Worm (Caenorhabditis elegans): ENCODE measurements around the gene unc-18.
A peak's percentile ranks its signal among the peaks of the same experiment; 100 is the strongest.

The unc-18 gene

DNA sequence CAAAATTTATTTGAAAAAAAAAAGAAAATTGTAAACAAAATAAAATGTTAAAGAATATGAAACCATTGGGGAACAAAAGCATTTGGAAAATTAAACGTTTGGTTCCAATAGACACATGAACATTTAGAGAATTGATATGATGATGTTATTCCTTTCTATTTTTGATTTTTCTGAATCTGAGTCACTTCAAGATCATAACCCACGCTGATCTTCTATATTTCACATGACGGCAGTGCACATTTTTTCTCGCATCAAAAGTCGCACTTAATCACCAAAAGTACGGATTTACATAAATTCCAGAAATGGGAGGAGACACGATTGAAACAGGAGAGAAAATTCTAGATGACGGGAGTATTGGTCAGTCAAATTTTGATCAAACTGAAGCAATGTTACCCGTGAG lies 10.0 kb upstream of the unc-18 start, which contains the start of gene F27D9.2:
Gene F27D9.2 (plus strand): TSS at position 301 of the 400 bp plus-strand sequence.
- no peak for TF ChIP-seq ztf-25 (GFP tag; IDR thresholded peaks at IDR 0.05)
- TF ChIP-seq F49E8.2 (tag; optimal IDR thresholded peaks at IDR 0.05; ENCODE audit: insufficient read depth) = no peak
- TF ChIP-seq athp-1 (tag; optimal IDR thresholded peaks at IDR 0.05) = no peak
- no peak for TF ChIP-seq pha-4 (tag; optimal IDR thresholded peaks at IDR 0.05)
- TF ChIP-seq lin-40 (tag; optimal IDR thresholded peaks at IDR 0.05) = no peak
- no peak for TF ChIP-seq rec-8 (tag; optimal IDR thresholded peaks at IDR 0.05)
- no peak for TF ChIP-seq lag-1 (GFP tag; IDR thresholded peaks at IDR 0.05)
- no peak for TF ChIP-seq F22D6.2 (tag; optimal IDR thresholded peaks at IDR 0.05)
- TF ChIP-seq attf-5 (GFP tag; optimal IDR thresholded peaks at IDR 0.05) = no peak
- no peak for TF ChIP-seq ekl-4 (GFP tag; IDR thresholded peaks at IDR 0.05)

DNA sequence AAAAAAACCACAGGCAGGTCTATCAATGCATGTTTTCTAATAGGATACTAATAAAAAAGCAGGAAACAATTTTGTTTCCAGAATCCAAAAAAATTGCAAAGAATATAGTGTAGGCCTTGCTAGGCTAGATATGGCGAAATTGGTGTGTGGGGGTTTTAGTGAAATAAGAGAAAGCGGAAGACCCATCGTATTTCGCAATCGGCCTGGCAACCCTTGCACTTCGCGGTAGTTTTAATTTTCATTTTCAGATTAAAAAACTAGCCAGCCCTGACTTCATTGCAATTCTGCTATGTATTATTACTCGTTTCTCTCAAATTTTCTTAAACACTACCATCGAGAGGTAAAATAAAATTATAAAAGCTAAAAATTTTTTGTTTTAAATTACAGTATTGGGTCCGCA lies 7.8 kb upstream of the unc-18 start:
- TF ChIP-seq attf-3 (GFP tag; conservative IDR thresholded peaks at IDR 0.05) (no peak), ekl-4 (GFP tag; IDR thresholded peaks at IDR 0.05) (no peak), xnd-1 (tag; optimal IDR thresholded peaks at IDR 0.05) (no peak), cebp-1 (GFP tag; IDR thresholded peaks at IDR 0.05) (0 out of 2 replicates have a peak, but pooled peaks have one; percentile 41), cebp-1 (tag; optimal IDR thresholded peaks at IDR 0.05) (peak; percentile 95)

DNA sequence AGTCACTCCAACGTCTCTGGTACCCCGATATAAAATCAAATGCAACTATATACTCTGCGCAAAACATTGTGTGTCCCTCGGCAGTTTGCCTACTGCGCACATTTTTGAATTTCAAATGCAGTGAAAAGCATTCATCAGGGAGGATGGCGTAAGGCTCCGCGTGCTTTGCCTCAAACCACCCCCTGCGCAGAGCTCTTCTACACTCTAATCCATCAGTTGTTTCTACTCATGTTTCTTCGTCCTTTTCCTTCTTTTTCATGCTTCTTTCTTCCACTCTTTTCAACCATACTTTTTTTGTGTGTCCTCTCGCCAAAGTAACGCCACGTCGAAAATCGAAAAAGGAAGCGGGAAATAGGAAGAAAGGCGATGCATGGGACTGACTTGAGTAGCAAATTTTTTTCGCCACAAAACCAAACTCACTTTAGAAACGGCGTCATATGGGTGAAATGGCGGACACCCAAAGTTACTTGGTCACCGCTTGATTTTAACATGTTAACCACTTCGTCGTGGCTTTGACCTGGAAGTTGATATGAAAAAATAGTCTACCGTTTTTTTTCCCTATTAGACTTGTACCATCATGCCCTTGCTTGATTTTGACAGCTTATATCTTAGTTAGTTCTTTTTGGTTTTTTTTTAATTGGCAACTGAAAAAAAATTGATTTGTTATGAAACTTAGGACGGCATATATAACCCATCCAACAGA lies 4.1 kb upstream of the unc-18 start:
- TF ChIP-seq hmg-1.2 (GFP tag; IDR thresholded peaks at IDR 0.05) (0 out of 2 replicates have a peak, but pooled peaks have one; percentile 10), nfyb-1 (GFP tag; IDR thresholded peaks at IDR 0.05) (0 out of 2 replicates have a peak, but pooled peaks have one; percentile 15), mel-28 (tag; optimal IDR thresholded peaks at IDR 0.05; ENCODE audit: borderline replicate concordance) (no peak), him-1 (tag; optimal IDR thresholded peaks at IDR 0.05) (no peak)

ce11 chrX:7679835-7680234 lies 2.9 kb upstream of the unc-18 start:
- TF ChIP-seq ekl-4 (GFP tag; IDR thresholded peaks at IDR 0.05) = no peak
- no peak for TF ChIP-seq cebp-2 (GFP tag; IDR thresholded peaks at IDR 0.05)
- TF ChIP-seq F10E7.11 (tag; optimal IDR thresholded peaks at IDR 0.05) = no peak
- no peak for TF ChIP-seq nfyb-1 (GFP tag; IDR thresholded peaks at IDR 0.05)
- TF ChIP-seq let-526 (GFP tag; IDR thresholded peaks at IDR 0.05) = no peak

- TF ChIP-seq cebp-1 (GFP tag; IDR thresholded peaks at IDR 0.05) (no peak; the same call in 1 of the 2 replicates), cebp-1 (tag; optimal IDR thresholded peaks at IDR 0.05) (no peak), egrh-3 (GFP tag; IDR thresholded peaks at IDR 0.05) (no peak), Y95B8A.8 (GFP tag; IDR thresholded peaks at IDR 0.05) (0 out of 2 replicates have a peak, but pooled peaks have one; percentile 55), attf-5 (GFP tag; optimal IDR thresholded peaks at IDR 0.05) (no peak), ztf-6 (GFP tag; IDR thresholded peaks at IDR 0.05) (no peak), ets-4 (GFP tag; optimal IDR thresholded peaks at IDR 0.05) (no peak), atf-7 (tag; optimal IDR thresholded peaks at IDR 0.05) (no peak), snpc-4 (GFP tag; optimal IDR thresholded peaks at IDR 0.05) (no peak), snpc-4 (tag; optimal IDR thresholded peaks at IDR 0.05) (peak in 1 of 4 experiments; percentile 63), ekl-4 (GFP tag; IDR thresholded peaks at IDR 0.05) (no peak), sea-2 (GFP tag; IDR thresholded peaks at IDR 0.05) (no peak), ceh-100 (GFP tag; IDR thresholded peaks at IDR 0.05) (no peak), nfya-2 (GFP tag; IDR thresholded peaks at IDR 0.05) (no peak), nhr-120 (GFP tag; IDR thresholded peaks at IDR 0.05) (no peak), akir-1 (GFP tag; optimal IDR thresholded peaks at IDR 0.05) (no peak), B0035.1 (tag; optimal IDR thresholded peaks at IDR 0.05) (no peak), B0261.1 (tag; optimal IDR thresholded peaks at IDR 0.05) (peak; percentile 73), lin-40 (tag; optimal IDR thresholded peaks at IDR 0.05) (no peak), let-526 (GFP tag; IDR thresholded peaks at IDR 0.05) (no peak), ceh-27 (GFP tag; optimal IDR thresholded peaks at IDR 0.05) (no peak), rpc-1 (optimal IDR thresholded peaks at IDR 0.05) (peak; percentile 85), rpc-1 (tag; optimal IDR thresholded peaks at IDR 0.05) (peak; percentile 91), madf-8 (GFP tag; conservative IDR thresholded peaks at IDR 0.05) (no peak)
Observed at ce11 chrX:7680545-7681330, 2.0 kb upstream of the unc-18 start, which contains the start of gene stn-2. TSS of gene stn-2 (minus strand) at chrX:7680619.
